Worm (Caenorhabditis elegans) whole organism, L3 larva: Measurements from ENCODE around the gene psf-1.

Experiments
- ama-1 ChIP-seq: fragments of 150-350 bp; optimal IDR thresholded peaks from 2 replicates; lab custom pipeline; 2018
- ceh-28 ChIP-seq: fragments of 150-350 bp; optimal IDR thresholded peaks from 2 replicates; lab custom pipeline; 2014; ENCODE audit warnings: missing biosample characterization, missing genetic modification reagents, missing genetic modification characterization
- elt-2 ChIP-seq: sonication (generic microtip); optimal IDR thresholded peaks from 2 replicates; lab custom pipeline; 2016; ENCODE audit warnings: missing genetic modification reagents, mild to moderate bottlenecking, missing genetic modification characterization, missing compliant biosample characterization
- fos-1 ChIP-seq: fragments of 150-350 bp; optimal IDR thresholded peaks from 2 replicates; lab custom pipeline; 2014; ENCODE audit warnings: missing biosample characterization, missing genetic modification characterization
- jun-1 ChIP-seq: fragments of 150-350 bp; optimal IDR thresholded peaks from 2 replicates; lab custom pipeline; 2014; ENCODE audit warnings: missing biosample characterization, missing genetic modification reagents, missing genetic modification characterization
- nhr-237 ChIP-seq: fragments of 150-350 bp; optimal IDR thresholded peaks from 2 replicates; lab custom pipeline; 2014; ENCODE audit warnings: missing biosample characterization, missing genetic modification characterization
- nhr-28 ChIP-seq: fragments of 150-350 bp; optimal IDR thresholded peaks from 2 replicates; lab custom pipeline; 2014; ENCODE audit warnings: missing biosample characterization, missing genetic modification characterization
- sea-2 ChIP-seq: fragments of 150-350 bp; sonication (generic microtip); optimal IDR thresholded peaks from 4 replicates; lab custom pipeline; 2014; ENCODE audit warnings: missing biosample characterization, missing genetic modification reagents, missing genetic modification characterization

- TF ChIP-seq ama-1 (lab: Kevin White, UChicago) (no peak), jun-1 (tag; lab: Kevin White, UChicago) (no peak), nhr-237 (tag; lab: Kevin White, UChicago) (no peak), nhr-28 (tag; lab: Kevin White, UChicago) (no peak), ceh-28 (tag; lab: Kevin White, UChicago) (no peak), elt-2 (tag; lab: Kevin White, UChicago) (no peak), fos-1 (no peak), sea-2 (GFP tag; lab: Kevin White, UChicago) (no peak)
Observed at ce11 chrII:9928470-9928869, 40.0 kb upstream of the psf-1 start.
